Worm (Caenorhabditis elegans): Measurements from ENCODE around the gene Y45F10A.7.

The Y45F10A.7 gene

DNA sequence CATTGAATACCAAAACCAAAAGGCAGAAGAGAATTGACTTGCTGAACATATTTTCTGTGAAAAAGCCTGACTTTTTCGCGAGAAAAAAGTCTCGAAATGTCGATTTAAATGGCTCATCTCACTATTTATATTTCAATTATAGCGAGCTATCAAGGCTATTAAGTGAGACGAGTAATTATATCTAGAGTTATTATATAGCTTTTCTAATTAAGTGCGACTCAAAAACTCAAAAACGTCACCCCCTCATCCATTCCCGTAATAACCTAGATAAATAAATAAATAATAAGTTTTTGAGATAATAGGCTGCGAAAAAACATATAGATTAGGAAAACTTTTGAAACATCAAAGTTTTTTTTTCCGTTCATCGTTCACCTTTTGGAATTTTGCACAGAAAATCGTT is 13.3 kb downstream of the Y45F10A.7 start, which contains the start of gene nlp-17:
nlp-17 (minus strand) TSS at position 101 of the 400 bp plus-strand sequence.
- TF ChIP-seq blmp-1 (tag; optimal IDR thresholded peaks at IDR 0.05) (no peak), nhr-76 (tag; optimal IDR thresholded peaks at IDR 0.05) (no peak), snpc-4 (tag; optimal IDR thresholded peaks at IDR 0.05) (no peak), mep-1 (tag; optimal IDR thresholded peaks at IDR 0.05) (no peak), nhr-2 (tag; optimal IDR thresholded peaks at IDR 0.05) (no peak), unc-120 (tag; optimal IDR thresholded peaks at IDR 0.05; ENCODE audit: poor library complexity, severe bottlenecking) (no peak), drap-1 (GFP tag; optimal IDR thresholded peaks at IDR 0.05) (no peak)

DNA sequence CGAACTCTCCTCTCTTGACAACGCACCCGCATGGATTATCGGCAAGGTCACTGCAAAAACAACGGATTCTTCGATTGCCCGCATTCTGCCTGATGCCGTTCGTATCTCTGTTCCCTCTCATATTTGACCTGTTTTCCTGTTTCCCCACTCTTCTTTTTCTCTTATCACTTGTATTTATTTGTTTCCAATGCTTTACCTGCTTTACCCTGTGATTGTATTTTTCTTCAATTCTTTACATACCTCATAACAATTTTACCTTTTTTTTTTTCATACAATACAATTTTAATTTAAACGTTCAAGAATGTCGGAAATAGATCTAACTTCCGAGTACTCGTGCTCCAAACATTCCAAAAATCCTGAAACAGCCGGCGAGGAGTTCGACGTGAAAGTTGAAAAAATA is 16.6 kb downstream of the Y45F10A.7 start, which contains the start of gene afmd-2:
afmd-2 (plus strand) TSS at position 301 of the 400 bp plus-strand sequence.
- TF ChIP-seq sem-2 (GFP tag; optimal IDR thresholded peaks at IDR 0.05) (no peak), nhr-28 (tag; optimal IDR thresholded peaks at IDR 0.05) (no peak), unc-39 (tag; optimal IDR thresholded peaks at IDR 0.05) (no peak), drap-1 (GFP tag; optimal IDR thresholded peaks at IDR 0.05) (no peak), mab-5 (tag; optimal IDR thresholded peaks at IDR 0.05) (no peak), nhr-237 (tag; optimal IDR thresholded peaks at IDR 0.05) (no peak), nhr-76 (tag; optimal IDR thresholded peaks at IDR 0.05) (no peak), ceh-83 (GFP tag; optimal IDR thresholded peaks at IDR 0.05) (no peak), flh-1 (GFP tag; optimal IDR thresholded peaks at IDR 0.05) (no peak), hlh-1 (tag; optimal IDR thresholded peaks at IDR 0.05) (no peak), lsy-2 (tag; optimal IDR thresholded peaks at IDR 0.05) (no peak), M03D4.4 (tag; optimal IDR thresholded peaks at IDR 0.05) (no peak), bed-3 (GFP tag; optimal IDR thresholded peaks at IDR 0.05) (no peak), zip-8 (tag; optimal IDR thresholded peaks at IDR 0.05) (no peak), pha-4 (tag; optimal IDR thresholded peaks at IDR 0.05) (no peak), ceh-39 (tag; optimal IDR thresholded peaks at IDR 0.05) (no peak), snpc-4 (tag; optimal IDR thresholded peaks at IDR 0.05) (no peak), mls-2 (tag; optimal IDR thresholded peaks at IDR 0.05) (no peak), tbx-8 (GFP tag; optimal IDR thresholded peaks at IDR 0.05) (no peak), nhr-2 (tag; optimal IDR thresholded peaks at IDR 0.05) (no peak)

DNA sequence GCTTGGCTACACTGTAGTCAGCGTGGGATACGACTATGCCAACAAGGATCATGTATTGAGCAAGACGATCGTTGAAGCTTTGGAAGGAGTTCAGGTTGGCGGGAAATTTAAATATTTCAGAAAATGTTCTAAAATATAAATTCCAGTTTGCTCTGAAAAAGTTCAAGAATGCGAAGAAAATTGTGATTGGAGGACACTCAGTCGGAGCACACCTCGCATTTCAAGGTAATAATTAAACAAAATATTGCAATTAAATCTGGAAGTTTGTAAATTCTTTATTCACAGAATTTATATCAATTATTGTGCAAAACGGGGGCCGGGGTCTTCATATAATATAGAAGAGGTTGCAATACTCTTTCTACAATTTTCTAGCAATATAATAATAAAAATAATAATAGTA is 17.7 kb downstream of the Y45F10A.7 start:
- TF ChIP-seq flh-1 (GFP tag; optimal IDR thresholded peaks at IDR 0.05) (no peak), ztf-11 (tag; optimal IDR thresholded peaks at IDR 0.05) (no peak), blmp-1 (tag; optimal IDR thresholded peaks at IDR 0.05) (no peak)

DNA sequence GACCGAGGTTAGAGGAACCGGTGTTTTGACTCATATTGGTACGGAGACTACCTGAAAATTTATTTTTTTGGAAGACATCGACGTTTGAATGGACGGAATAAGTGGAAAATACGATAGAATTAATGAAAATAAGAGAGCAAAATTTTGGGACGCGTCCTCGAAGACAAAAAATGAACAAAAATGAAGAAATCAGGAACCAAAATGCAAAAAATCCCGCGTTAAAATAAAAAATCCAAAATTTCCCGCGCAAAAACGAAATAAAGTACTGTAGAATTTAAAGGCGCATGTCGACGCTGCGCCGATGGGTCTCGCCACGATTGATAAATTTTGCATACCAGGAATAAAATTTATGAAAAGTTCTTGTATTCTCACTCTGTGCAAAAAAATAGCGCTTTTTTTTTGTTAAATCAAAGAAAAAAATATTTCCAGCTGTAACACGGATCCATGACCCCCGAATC is 19.8 kb downstream of the Y45F10A.7 start, which contains the start of gene puf-3:
puf-3 (minus strand) TSS at position 51 of the 458 bp plus-strand sequence.
- TF ChIP-seq ceh-43 (GFP tag; optimal IDR thresholded peaks at IDR 0.05) (no peak), unc-120 (tag; optimal IDR thresholded peaks at IDR 0.05; ENCODE audit: poor library complexity, severe bottlenecking) (no peak), lin-13 (tag; optimal IDR thresholded peaks at IDR 0.05) (no peak), nhr-237 (tag; optimal IDR thresholded peaks at IDR 0.05) (no peak), nhr-12 (tag; optimal IDR thresholded peaks at IDR 0.05) (no peak), hlh-1 (tag; optimal IDR thresholded peaks at IDR 0.05) (no peak), sptf-1 (tag; optimal IDR thresholded peaks at IDR 0.05) (no peak), nhr-2 (tag; optimal IDR thresholded peaks at IDR 0.05) (no peak), snpc-4 (tag; optimal IDR thresholded peaks at IDR 0.05) (no peak), pha-4 (tag; optimal IDR thresholded peaks at IDR 0.05) (no peak), ztf-11 (tag; optimal IDR thresholded peaks at IDR 0.05) (no peak), flh-1 (GFP tag; optimal IDR thresholded peaks at IDR 0.05) (no peak), elt-3 (tag; optimal IDR thresholded peaks at IDR 0.05) (no peak), ceh-83 (GFP tag; optimal IDR thresholded peaks at IDR 0.05) (no peak)

DNA sequence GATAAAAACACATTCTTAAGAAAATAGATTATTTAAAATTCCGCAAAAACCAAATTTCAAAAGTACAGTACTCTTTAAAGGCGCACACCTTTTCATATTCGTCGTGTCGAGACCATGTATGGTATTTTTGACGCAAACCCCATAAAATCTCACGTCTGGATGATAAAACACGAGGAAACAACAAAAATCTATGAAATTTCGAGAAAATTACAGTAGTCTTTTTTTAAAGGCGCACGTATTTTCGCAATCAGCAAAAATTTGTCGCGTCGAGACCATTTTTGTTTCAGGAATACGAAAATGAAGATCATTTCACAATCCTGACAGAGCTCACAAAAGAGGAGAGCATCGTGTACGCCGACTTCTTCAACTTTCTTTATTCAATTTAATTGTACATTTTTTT is 20.6 kb downstream of the Y45F10A.7 start:
- TF ChIP-seq unc-120 (tag; optimal IDR thresholded peaks at IDR 0.05; ENCODE audit: poor library complexity, severe bottlenecking) (no peak), unc-62 (GFP tag; optimal IDR thresholded peaks at IDR 0.05) (no peak), bed-3 (GFP tag; optimal IDR thresholded peaks at IDR 0.05) (no peak), elt-3 (tag; optimal IDR thresholded peaks at IDR 0.05) (no peak), pha-4 (tag; optimal IDR thresholded peaks at IDR 0.05) (no peak), sptf-1 (tag; optimal IDR thresholded peaks at IDR 0.05) (no peak), ham-2 (GFP tag; optimal IDR thresholded peaks at IDR 0.05) (no peak)
